Worm (Caenorhabditis elegans) whole organism, early embryonic: ENCODE results near the gene F41B4.2.

Source experiments
- B0310.2 ChIP-seq: sonication (generic microtip); optimal IDR thresholded peaks from 2 replicates; lab custom pipeline; 2016; ENCODE audit warnings: mild to moderate bottlenecking, missing genetic modification characterization, missing compliant biosample characterization
- F13C5.2 ChIP-seq: sonication (generic microtip); optimal IDR thresholded peaks from 2 replicates; lab custom pipeline; 2017; ENCODE audit warnings: mild to moderate bottlenecking, missing genetic modification characterization, inconsistent platforms, missing compliant biosample characterization
- aly-1 ChIP-seq: sonication (generic microtip); optimal IDR thresholded peaks from 2 replicates; lab custom pipeline; 2016; ENCODE audit warnings: missing genetic modification characterization, missing compliant biosample characterization
- ama-1 ChIP-seq: fragments of 150-350 bp; optimal IDR thresholded peaks from 2 replicates; lab custom pipeline; 2014
- ceh-13 ChIP-seq: fragments of 200-800 bp; sonication (Bioruptor generic); optimal IDR thresholded peaks from 2 replicates; lab custom pipeline; 2018; ENCODE audit warnings: mild to moderate bottlenecking, missing genetic modification characterization, missing compliant biosample characterization
- ceh-36 ChIP-seq: sonication (generic microtip); optimal IDR thresholded peaks from 2 replicates; lab custom pipeline; 2016; ENCODE audit warnings: missing genetic modification characterization, inconsistent platforms, missing compliant biosample characterization
- ets-7 ChIP-seq: sonication (generic microtip); optimal IDR thresholded peaks from 2 replicates; lab custom pipeline; 2016; ENCODE audit warnings: missing genotype, missing genetic modification characterization, missing compliant biosample characterization
- flt-1 ChIP-seq: fragments of 200-800 bp; sonication (Bioruptor generic); IDR thresholded peaks from 2 replicates; pipeline ENCODE4 v1.3.6; 2022; ENCODE audit warnings: missing genetic modification characterization, missing compliant biosample characterization
- hmbx-1 ChIP-seq: sonication (generic microtip); optimal IDR thresholded peaks from 2 replicates; lab custom pipeline; 2016; ENCODE audit warnings: mild to moderate bottlenecking, missing genetic modification characterization, missing compliant biosample characterization
- hmg-4 ChIP-seq: fragments of 200-800 bp; sonication (Bioruptor generic); optimal IDR thresholded peaks from 2 replicates; lab custom pipeline; 2018; ENCODE audit warnings: mild to moderate bottlenecking, missing genetic modification characterization, missing compliant biosample characterization
- hnd-1 ChIP-seq: sonication (generic microtip); optimal IDR thresholded peaks from 2 replicates; lab custom pipeline; 2016; ENCODE audit warnings: missing genetic modification characterization, missing compliant biosample characterization
- pes-1 ChIP-seq: fragments of 200-800 bp; sonication (Bioruptor generic); IDR thresholded peaks from 2 replicates; pipeline ENCODE4 v1.3.6; 2022; ENCODE audit warnings: missing genetic modification reagents, missing genetic modification characterization, missing compliant biosample characterization
- scrt-1 ChIP-seq: fragments of 200-800 bp; sonication (Bioruptor generic); IDR thresholded peaks from 2 replicates; pipeline ENCODE4 v1.3.6; 2022; ENCODE audit warnings: missing genetic modification characterization, missing compliant biosample characterization
- sea-1 ChIP-seq: fragments of 200-800 bp; sonication (Bioruptor generic); conservative IDR thresholded peaks from 2 replicates; pipeline ENCODE4 v1.3.6; 2022; ENCODE audit warnings: missing genetic modification characterization, missing compliant biosample characterization
- tbx-11 ChIP-seq: fragments of 200-800 bp; sonication (Bioruptor generic); IDR thresholded peaks from 2 replicates; pipeline ENCODE4 v1.3.6; 2022; ENCODE audit warnings: missing genetic modification characterization, missing compliant biosample characterization
- tbx-37 ChIP-seq: fragments of 200-800 bp; sonication (Bioruptor generic); conservative IDR thresholded peaks from 2 replicates; pipeline ENCODE4 v1.3.6; 2022; ENCODE audit warnings: missing genetic modification reagents, missing genetic modification characterization, missing compliant biosample characterization
- tra-4 ChIP-seq: sonication (generic microtip); optimal IDR thresholded peaks from 2 replicates; lab custom pipeline; 2017; ENCODE audit warnings: missing genetic modification characterization, missing compliant biosample characterization

F41B4.2 gene

ce11 chrX:6848596-6848995, 13.5 kb upstream of the F41B4.2 start:
- TF ChIP-seq ets-7 (tag; lab: Kevin White, UChicago) (no peak), B0310.2 (tag; lab: Kevin White, UChicago) (no peak), tbx-11 (GFP tag; lab: Robert Waterston, UW) (no peak), sea-1 (GFP tag; lab: Robert Waterston, UW) (no peak), tra-4 (tag; lab: Kevin White, UChicago) (no peak), hnd-1 (tag; lab: Kevin White, UChicago) (no peak), F13C5.2 (tag; lab: Kevin White, UChicago) (no peak), aly-1 (no peak), ceh-13 (GFP tag; lab: Kevin White, UChicago) (no peak), flt-1 (no peak), tbx-37 (GFP tag; lab: Robert Waterston, UW) (no peak), ama-1 (lab: Kevin White, UChicago) (no peak)

- TF ChIP-seq F13C5.2 (tag; lab: Kevin White, UChicago), result no peak
- TF ChIP-seq tbx-37 (GFP tag; lab: Robert Waterston, UW), result no peak
- no peak for TF ChIP-seq scrt-1 (GFP tag; lab: Robert Waterston, UW)
- TF ChIP-seq ceh-36 (tag; lab: Kevin White, UChicago), result no peak
- TF ChIP-seq aly-1, result no peak
- no peak for TF ChIP-seq sea-1 (GFP tag; lab: Robert Waterston, UW)
- no peak for TF ChIP-seq hmbx-1 (tag; lab: Kevin White, UChicago)
- TF ChIP-seq ceh-13 (GFP tag; lab: Kevin White, UChicago), result no peak
- no peak for TF ChIP-seq B0310.2 (tag; lab: Kevin White, UChicago)
- TF ChIP-seq hnd-1 (tag; lab: Kevin White, UChicago), result no peak
- TF ChIP-seq flt-1, result no peak
- TF ChIP-seq hmg-4 (GFP tag; lab: Kevin White, UChicago), result no peak
- no peak for TF ChIP-seq ama-1 (lab: Kevin White, UChicago)
- no peak for TF ChIP-seq ets-7 (tag; lab: Kevin White, UChicago)
- TF ChIP-seq pes-1, result no peak
- TF ChIP-seq tra-4 (tag; lab: Kevin White, UChicago), result no peak
- TF ChIP-seq tbx-11 (GFP tag; lab: Robert Waterston, UW), result no peak
Observed at ce11 chrX:6845934-6846333, 10.9 kb upstream of the F41B4.2 start, which contains the start of gene C53B7.2. Gene C53B7.2, plus strand, starts transcription at chrX:6846234.

- no peak for TF ChIP-seq pes-1
Observed at ce11 chrX:6844394-6845072, 9.5 kb upstream of the F41B4.2 start, which contains the start of gene C53B7.3. Gene C53B7.3, plus strand, starts transcription at chrX:6844755.

ce11 chrX:6840670-6841308, 5.7 kb upstream of the F41B4.2 start, which contains the start of the genes glr-6 and asg-2:
Gene glr-6, minus strand, starts transcription at chrX:6840720.
Gene asg-2, plus strand, starts transcription at chrX:6841258.
- TF ChIP-seq hmbx-1 (tag; lab: Kevin White, UChicago) (no peak), pes-1 (no peak), F13C5.2 (tag; lab: Kevin White, UChicago) (peak; percentile 42)

ce11 chrX:6836065-6836527, 1.0 kb upstream of the F41B4.2 start, which contains the start of gene F41B4.3:
Gene F41B4.3, minus strand, starts transcription at chrX:6836115.
- TF ChIP-seq ets-7 (tag; lab: Kevin White, UChicago), result no peak
- no peak for TF ChIP-seq B0310.2 (tag; lab: Kevin White, UChicago)
- TF ChIP-seq ceh-36 (tag; lab: Kevin White, UChicago), result no peak
- TF ChIP-seq aly-1, result no peak
- no peak for TF ChIP-seq hmg-4 (GFP tag; lab: Kevin White, UChicago)
- no peak for TF ChIP-seq scrt-1 (GFP tag; lab: Robert Waterston, UW)
- TF ChIP-seq tra-4 (tag; lab: Kevin White, UChicago), result no peak
- TF ChIP-seq hnd-1 (tag; lab: Kevin White, UChicago), result no peak
- TF ChIP-seq tbx-11 (GFP tag; lab: Robert Waterston, UW), result no peak
- no peak for TF ChIP-seq ama-1 (lab: Kevin White, UChicago)
- TF ChIP-seq ceh-13 (GFP tag; lab: Kevin White, UChicago), result no peak

ce11 chrX:6825840-6826239, 9.2 kb downstream of the F41B4.2 start, which contains the start of gene F41B4.1:
Gene F41B4.1, minus strand, starts transcription at chrX:6825862.
- TF ChIP-seq ceh-13 (GFP tag; lab: Kevin White, UChicago) (no peak), aly-1 (no peak), tbx-37 (GFP tag; lab: Robert Waterston, UW) (no peak), flt-1 (no peak), ceh-36 (tag; lab: Kevin White, UChicago) (no peak), hmbx-1 (tag; lab: Kevin White, UChicago) (no peak), tra-4 (tag; lab: Kevin White, UChicago) (no peak), ets-7 (tag; lab: Kevin White, UChicago) (no peak), scrt-1 (GFP tag; lab: Robert Waterston, UW) (no peak), hmg-4 (GFP tag; lab: Kevin White, UChicago) (no peak), ama-1 (lab: Kevin White, UChicago) (no peak), tbx-11 (GFP tag; lab: Robert Waterston, UW) (no peak), hnd-1 (tag; lab: Kevin White, UChicago) (no peak)
